In genomic region chrX:3581813-3582212, ce11 we compare ENCODE assay signal across 2 worm cellular contexts.
TF ChIP-seq lines count a peak whose summit lies in the region.

No protein-coding gene starts in this region.

TF ChIP-seq in whole organism, L1 larva, 84 proteins besides CTCF, POLR2A, EP300 and RAD21:
- TF ChIP-seq C34B4.2 (tag; optimal IDR thresholded peaks at IDR 0.05; lab: Kevin White, UChicago) (no peak), nhr-90 (tag; optimal IDR thresholded peaks at IDR 0.05; lab: Kevin White, UChicago; ENCODE audit: poor library complexity) (no peak), nhr-47 (tag; optimal IDR thresholded peaks at IDR 0.05; lab: Kevin White, UChicago) (peak; percentile 32), nhr-11 (tag; optimal IDR thresholded peaks at IDR 0.05; lab: Kevin White, UChicago) (no peak), unc-30 (tag; optimal IDR thresholded peaks at IDR 0.05; lab: Kevin White, UChicago) (no peak), nhr-12 (tag; optimal IDR thresholded peaks at IDR 0.05; lab: Kevin White, UChicago) (no peak), nhr-20 (tag; optimal IDR thresholded peaks at IDR 0.05; lab: Kevin White, UChicago) (peak; percentile 7), lsy-2 (tag; optimal IDR thresholded peaks at IDR 0.05; lab: Kevin White, UChicago) (no peak), tlp-1 (tag; optimal IDR thresholded peaks at IDR 0.05; lab: Kevin White, UChicago) (no peak), aly-2 (tag; optimal IDR thresholded peaks at IDR 0.05; lab: Kevin White, UChicago) (no peak), fkh-8 (tag; optimal IDR thresholded peaks at IDR 0.05; lab: Kevin White, UChicago) (peak; percentile 75), fkh-10 (GFP tag; optimal IDR thresholded peaks at IDR 0.05; lab: Kevin White, UChicago) (peak; percentile 5), ztf-11 (tag; optimal IDR thresholded peaks at IDR 0.05; lab: Kevin White, UChicago) (no peak), mdl-1 (tag; optimal IDR thresholded peaks at IDR 0.05; lab: Kevin White, UChicago) (no peak), sox-4 (tag; optimal IDR thresholded peaks at IDR 0.05; lab: Kevin White, UChicago) (no peak), lin-14 (GFP tag; optimal IDR thresholded peaks at IDR 0.05; lab: Kevin White, UChicago) (peak; percentile 11), fkh-4 (tag; optimal IDR thresholded peaks at IDR 0.05; lab: Kevin White, UChicago; ENCODE audit: borderline replicate concordance) (no peak), skn-1 (tag; optimal IDR thresholded peaks at IDR 0.05; lab: Kevin White, UChicago) (no peak), nhr-71 (tag; optimal IDR thresholded peaks at IDR 0.05; lab: Kevin White, UChicago) (peak; percentile 53), lin-15B (tag; optimal IDR thresholded peaks at IDR 0.05; lab: Kevin White, UChicago) (no peak), tbx-2 (tag; optimal IDR thresholded peaks at IDR 0.05; lab: Kevin White, UChicago) (no peak), fos-1 (tag; optimal IDR thresholded peaks at IDR 0.05; lab: Kevin White, UChicago) (no peak)

TF ChIP-seq in whole organism, L2 larva, 48 proteins besides CTCF, POLR2A, EP300 and RAD21:
- no peak for TF ChIP-seq dmd-4 (tag; optimal IDR thresholded peaks at IDR 0.05; lab: Kevin White, UChicago)
- TF ChIP-seq sma-9 (GFP tag; optimal IDR thresholded peaks at IDR 0.05; lab: Kevin White, UChicago) = peak; percentile 7
- no peak for TF ChIP-seq sma-9 (tag; optimal IDR thresholded peaks at IDR 0.05; lab: Kevin White, UChicago)
